Worm (Caenorhabditis elegans) whole organism, early embryonic: ENCODE data around the gene Y49F6A.12.

Experiments used
- aly-1 ChIP-seq: sonication (generic microtip); optimal IDR thresholded peaks from 2 replicates; lab custom pipeline; 2016; ENCODE audit warnings: missing genetic modification characterization, missing compliant biosample characterization
- ama-1 ChIP-seq: fragments of 150-350 bp; optimal IDR thresholded peaks from 2 replicates; lab custom pipeline; 2014
- ceh-13 ChIP-seq: fragments of 200-800 bp; sonication (Bioruptor generic); optimal IDR thresholded peaks from 2 replicates; lab custom pipeline; 2018; ENCODE audit warnings: mild to moderate bottlenecking, missing genetic modification characterization, missing compliant biosample characterization
- flt-1 ChIP-seq: fragments of 200-800 bp; sonication (Bioruptor generic); IDR thresholded peaks from 2 replicates; pipeline ENCODE4 v1.3.6; 2022; ENCODE audit warnings: missing genetic modification characterization, missing compliant biosample characterization
- hnd-1 ChIP-seq: sonication (generic microtip); optimal IDR thresholded peaks from 2 replicates; lab custom pipeline; 2016; ENCODE audit warnings: missing genetic modification characterization, missing compliant biosample characterization
- pes-1 ChIP-seq: fragments of 200-800 bp; sonication (Bioruptor generic); IDR thresholded peaks from 2 replicates; pipeline ENCODE4 v1.3.6; 2022; ENCODE audit warnings: missing genetic modification reagents, missing genetic modification characterization, missing compliant biosample characterization
- sea-1 ChIP-seq: fragments of 200-800 bp; sonication (Bioruptor generic); conservative IDR thresholded peaks from 2 replicates; pipeline ENCODE4 v1.3.6; 2022; ENCODE audit warnings: missing genetic modification characterization, missing compliant biosample characterization
- tbx-11 ChIP-seq: fragments of 200-800 bp; sonication (Bioruptor generic); IDR thresholded peaks from 2 replicates; pipeline ENCODE4 v1.3.6; 2022; ENCODE audit warnings: missing genetic modification characterization, missing compliant biosample characterization
- tbx-37 ChIP-seq: fragments of 200-800 bp; sonication (Bioruptor generic); conservative IDR thresholded peaks from 2 replicates; pipeline ENCODE4 v1.3.6; 2022; ENCODE audit warnings: missing genetic modification reagents, missing genetic modification characterization, missing compliant biosample characterization
- tra-4 ChIP-seq: sonication (generic microtip); optimal IDR thresholded peaks from 2 replicates; lab custom pipeline; 2017; ENCODE audit warnings: missing genetic modification characterization, missing compliant biosample characterization

DNA sequence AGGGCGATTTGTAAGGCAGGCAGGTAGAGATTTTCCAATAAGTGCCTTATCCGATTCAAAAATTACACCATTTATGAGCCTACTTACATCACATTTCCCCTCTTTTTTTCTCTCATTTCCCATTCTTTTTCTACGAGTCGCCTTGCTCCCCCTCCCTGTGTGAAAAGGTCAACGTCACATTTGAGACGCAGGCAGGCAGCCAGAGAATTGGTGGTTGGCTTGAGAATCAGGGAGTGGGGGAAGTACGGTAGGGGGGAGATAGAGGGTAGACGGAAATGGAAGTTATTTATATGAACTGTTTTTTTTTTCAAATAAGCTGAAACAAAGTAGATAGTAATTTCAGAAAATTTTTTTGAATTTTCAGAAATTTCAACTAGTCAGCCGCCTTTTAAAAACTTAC lies 21.2 kb downstream of the Y49F6A.12 start:
- TF ChIP-seq tra-4 (tag; lab: Kevin White, UChicago) = no peak
- TF ChIP-seq ceh-13 = no peak
- no peak for TF ChIP-seq ama-1 (lab: Kevin White, UChicago)
- no peak for TF ChIP-seq flt-1
- no peak for TF ChIP-seq aly-1
- no peak for TF ChIP-seq tbx-37 (GFP tag; lab: Robert Waterston, UW)
- TF ChIP-seq hnd-1 (tag; lab: Kevin White, UChicago) = no peak
- TF ChIP-seq pes-1 (GFP tag; lab: Robert Waterston, UW) = no peak
- TF ChIP-seq tbx-11 = no peak
- TF ChIP-seq sea-1 (GFP tag; lab: Robert Waterston, UW) = no peak
